Worm (Caenorhabditis elegans) whole organism, midembryonic: ENCODE data around the gene gnrr-5.

Experiments used
- T22C8.4 ChIP-seq: fragments of 200-800 bp; sonication (Bioruptor generic); IDR thresholded peaks from 2 replicates; pipeline ENCODE4 v1.3.6; 2022; ENCODE audit warnings: missing genetic modification characterization, missing compliant biosample characterization
- cog-1 ChIP-seq: sonication (generic microtip); optimal IDR thresholded peaks from 2 replicates; lab custom pipeline; 2016; ENCODE audit warnings: missing genetic modification characterization, missing compliant biosample characterization
- flt-1 ChIP-seq: fragments of 200-800 bp; sonication (Bioruptor generic); IDR thresholded peaks from 2 replicates; pipeline ENCODE4 v1.3.6; 2022; ENCODE audit warnings: missing genetic modification characterization, missing compliant biosample characterization
- klf-2 ChIP-seq: fragments of 200-800 bp; sonication (Bioruptor generic); conservative IDR thresholded peaks from 2 replicates; pipeline ENCODE4 v1.3.6; 2022; ENCODE audit warnings: missing genetic modification reagents, missing genetic modification characterization, missing compliant biosample characterization
- med-1 ChIP-seq: sonication (generic microtip); optimal IDR thresholded peaks from 2 replicates; lab custom pipeline; 2017; ENCODE audit warnings: missing genetic modification characterization, mild to moderate bottlenecking, missing compliant biosample characterization, antibody characterized with exemption, missing genetic modification reagents; ENCODE audit not compliant: insufficient read depth
- ref-1 ChIP-seq: fragments of 200-800 bp; sonication (Bioruptor generic); conservative IDR thresholded peaks from 2 replicates; pipeline ENCODE4 v1.3.6; 2022; ENCODE audit warnings: missing genetic modification reagents, missing genetic modification characterization, missing compliant biosample characterization
- tab-1 ChIP-seq: fragments of 200-800 bp; sonication (Bioruptor generic); IDR thresholded peaks from 2 replicates; pipeline ENCODE4 v1.3.6; 2022; ENCODE audit warnings: missing genetic modification characterization, missing compliant biosample characterization
- ztf-23 ChIP-seq: fragments of 200-800 bp; sonication (Bioruptor generic); IDR thresholded peaks from 2 replicates; pipeline ENCODE4 v1.3.6; 2022; ENCODE audit warnings: missing genetic modification reagents, missing genetic modification characterization, missing compliant biosample characterization
- ztf-29 ChIP-seq: fragments of 200-800 bp; sonication (Bioruptor generic); IDR thresholded peaks from 2 replicates; pipeline ENCODE4 v1.3.6; 2022; ENCODE audit warnings: missing genetic modification reagents, missing genetic modification characterization, missing compliant biosample characterization

gnrr-5 gene

ce11 chrV:4401865-4402264, 52.7 kb downstream of the gnrr-5 start, which contains the start of gene F13A2.5:
Gene F13A2.5 (minus strand): TSS chrV:4401965.
- no peak for TF ChIP-seq flt-1 (GFP tag; lab: Robert Waterston, UW)
- TF ChIP-seq ztf-29 = no peak
- no peak for TF ChIP-seq klf-2 (GFP tag; lab: Robert Waterston, UW)
- no peak for TF ChIP-seq med-1 (GFP tag; lab: Kevin White, UChicago)
- TF ChIP-seq ref-1 (GFP tag; lab: Robert Waterston, UW) = no peak
- TF ChIP-seq cog-1 (tag; lab: Kevin White, UChicago) = no peak
- no peak for TF ChIP-seq tab-1 (GFP tag; lab: Robert Waterston, UW)
- TF ChIP-seq T22C8.4 (GFP tag; lab: Robert Waterston, UW) = no peak
- no peak for TF ChIP-seq ztf-23
